Fruit fly (Drosophila melanogaster) whole organism, prepupa: ENCODE results near the gene CG16727.

ENCODE experiments used
- Blimp-1 ChIP-seq: fragments of 200-800 bp; sonication (Bioruptor generic); optimal IDR thresholded peaks from 3 replicates; lab custom pipeline; 2017; ENCODE audit warnings: missing biosample characterization, missing genetic modification characterization, mild to moderate bottlenecking, moderate library complexity, missing genetic modification reagents
- CG11294 ChIP-seq: fragments of 200-800 bp; sonication (Bioruptor generic); IDR thresholded peaks from 2 replicates; pipeline ENCODE4 v1.3.6; 2022; ENCODE audit warnings: missing biosample characterization, missing genetic modification characterization
- CG11762 ChIP-seq: fragments of 200-800 bp; sonication (Bioruptor generic); optimal IDR thresholded peaks from 3 replicates; lab custom pipeline; 2016; ENCODE audit warnings: missing biosample characterization, missing genetic modification characterization; ENCODE audit not compliant: insufficient read depth
- CG15336 ChIP-seq: fragments of 200-800 bp; sonication (Bioruptor generic); IDR thresholded peaks from 2 replicates; pipeline ENCODE4 v1.3.6; 2022; ENCODE audit warnings: missing biosample characterization, missing genetic modification characterization
- CG16779 ChIP-seq: fragments of 200-800 bp; sonication (Bioruptor generic); optimal IDR thresholded peaks from 3 replicates; lab custom pipeline; 2017; ENCODE audit warnings: missing biosample characterization, mild to moderate bottlenecking, missing genetic modification characterization
- CG31627 ChIP-seq: fragments of 200-800 bp; sonication (Bioruptor generic); optimal IDR thresholded peaks from 3 replicates; lab custom pipeline; 2016; ENCODE audit warnings: missing biosample characterization, missing genetic modification characterization
- CG34406 ChIP-seq: fragments of 200-800 bp; sonication (Bioruptor generic); optimal IDR thresholded peaks from 3 replicates; lab custom pipeline; 2016; ENCODE audit warnings: missing biosample characterization, missing genetic modification characterization
- CG3919 ChIP-seq: fragments of 200-800 bp; sonication (Bioruptor generic); optimal IDR thresholded peaks from 3 replicates; lab custom pipeline; 2016; ENCODE audit warnings: missing biosample characterization, missing genetic modification characterization
- CG4318 ChIP-seq: fragments of 200-800 bp; sonication (Bioruptor generic); optimal IDR thresholded peaks from 3 replicates; lab custom pipeline; 2017; ENCODE audit warnings: missing biosample characterization, mild to moderate bottlenecking, missing genetic modification characterization
- CG6163 ChIP-seq: fragments of 200-800 bp; sonication (Bioruptor generic); IDR thresholded peaks from 3 replicates; pipeline ENCODE4 v1.3.6; 2022; ENCODE audit warnings: missing biosample characterization, missing genetic modification characterization
- CG6792 ChIP-seq: fragments of 200-800 bp; sonication (Bioruptor generic); optimal IDR thresholded peaks from 3 replicates; lab custom pipeline; 2016; ENCODE audit warnings: missing biosample characterization, missing genetic modification characterization
- CG6808 ChIP-seq: fragments of 200-800 bp; sonication (Bioruptor generic); optimal IDR thresholded peaks from 3 replicates; lab custom pipeline; 2017; ENCODE audit warnings: missing biosample characterization, missing genetic modification characterization, mild to moderate bottlenecking, moderate library complexity, missing genetic modification reagents
- CG6854 ChIP-seq: fragments of 200-800 bp; sonication (Bioruptor generic); optimal IDR thresholded peaks from 2 replicates; lab custom pipeline; 2017; ENCODE audit warnings: missing biosample characterization, mild to moderate bottlenecking, missing genetic modification characterization
- CG7368 ChIP-seq: fragments of 200-800 bp; sonication (Bioruptor generic); optimal IDR thresholded peaks from 3 replicates; lab custom pipeline; 2016; ENCODE audit warnings: missing biosample characterization, missing genetic modification characterization
- CG8119 ChIP-seq: fragments of 200-800 bp; sonication (Bioruptor generic); IDR thresholded peaks from 3 replicates; pipeline ENCODE4 v1.3.6; 2022; ENCODE audit warnings: missing biosample characterization, missing genetic modification characterization
- CG8319 ChIP-seq: fragments of 200-800 bp; sonication (Bioruptor generic); optimal IDR thresholded peaks from 3 replicates; lab custom pipeline; 2016; ENCODE audit warnings: missing biosample characterization, missing genetic modification characterization
- CG8632 ChIP-seq: fragments of 200-800 bp; sonication (Bioruptor generic); optimal IDR thresholded peaks from 3 replicates; lab custom pipeline; 2016; ENCODE audit warnings: missing biosample characterization, missing genetic modification characterization
- Eip75B ChIP-seq: fragments of 200-800 bp; sonication (Bioruptor generic); optimal IDR thresholded peaks from 3 replicates; lab custom pipeline; 2016; ENCODE audit warnings: missing biosample characterization, missing genetic modification characterization
- Eip78C ChIP-seq: fragments of 200-800 bp; sonication (Bioruptor generic); peaks from one replicate; lab custom pipeline; 2016; ENCODE audit warnings: missing biosample characterization, missing genetic modification characterization
- Eip93F ChIP-seq: fragments of 200-800 bp; sonication (Bioruptor generic); optimal IDR thresholded peaks from 2 replicates; lab custom pipeline; 2016; ENCODE audit warnings: missing biosample characterization, mild to moderate bottlenecking, missing genetic modification characterization
- Ets96B ChIP-seq: fragments of 200-800 bp; optimal IDR thresholded peaks from 2 replicates; lab custom pipeline; 2019; ENCODE audit warnings: missing biosample characterization, mild to moderate bottlenecking, missing genetic modification characterization, moderate library complexity
- Gug ChIP-seq: fragments of 200-800 bp; sonication (Bioruptor generic); IDR thresholded peaks from 2 replicates; pipeline ENCODE4 v1.3.6; 2022; ENCODE audit warnings: missing biosample characterization, missing genetic modification characterization
- Hr38 ChIP-seq: sonication (Bioruptor generic); optimal IDR thresholded peaks from 2 replicates; lab custom pipeline; 2016; ENCODE audit warnings: missing biosample characterization, missing genetic modification characterization
- Met ChIP-seq: fragments of 200-800 bp; sonication (Bioruptor generic); optimal IDR thresholded peaks from 3 replicates; lab custom pipeline; 2016; ENCODE audit warnings: missing biosample characterization, missing genetic modification characterization
- Smox ChIP-seq: fragments of 200-800 bp; sonication (Bioruptor generic); optimal IDR thresholded peaks from 3 replicates; lab custom pipeline; 2016; ENCODE audit warnings: missing biosample characterization, missing genetic modification characterization
- Sox102F ChIP-seq: fragments of 200-800 bp; sonication (Bioruptor generic); optimal IDR thresholded peaks from 2 replicates; lab custom pipeline; 2016; ENCODE audit warnings: missing biosample characterization, mild to moderate bottlenecking, missing genetic modification characterization
- Sox14 ChIP-seq: fragments of 200-800 bp; sonication (Bioruptor generic); optimal IDR thresholded peaks from 3 replicates; lab custom pipeline; 2016; ENCODE audit warnings: missing biosample characterization, missing genetic modification characterization
- achi ChIP-seq: fragments of 200-800 bp; sonication (Bioruptor generic); optimal IDR thresholded peaks from 3 replicates; lab custom pipeline; 2016; ENCODE audit warnings: missing biosample characterization, missing genetic modification characterization
- cyc ChIP-seq: fragments of 200-800 bp; sonication (Bioruptor generic); optimal IDR thresholded peaks from 3 replicates; lab custom pipeline; 2016; ENCODE audit warnings: missing biosample characterization, missing genetic modification characterization
- dac ChIP-seq: fragments of 200-800 bp; sonication (Bioruptor generic); optimal IDR thresholded peaks from 2 replicates; lab custom pipeline; 2017; ENCODE audit warnings: missing biosample characterization, mild to moderate bottlenecking, missing genetic modification characterization
- dsx ChIP-seq: fragments of 200-800 bp; optimal IDR thresholded peaks from 3 replicates; lab custom pipeline; 2019; ENCODE audit warnings: missing biosample characterization, mild to moderate bottlenecking, missing genetic modification characterization, moderate library complexity; ENCODE audit not compliant: poor library complexity, severe bottlenecking
- eg ChIP-seq: fragments of 200-800 bp; sonication (Bioruptor generic); IDR thresholded peaks from 3 replicates; pipeline ENCODE4 v1.3.6; 2022; ENCODE audit warnings: missing biosample characterization, missing genetic modification characterization
- esn ChIP-seq: fragments of 200-800 bp; sonication (Bioruptor generic); optimal IDR thresholded peaks from 2 replicates; lab custom pipeline; 2016; ENCODE audit warnings: missing biosample characterization, mild to moderate bottlenecking, missing genetic modification characterization, moderate library complexity
- fd85E ChIP-seq: fragments of 200-800 bp; sonication (Bioruptor generic); optimal IDR thresholded peaks from 3 replicates; lab custom pipeline; 2016; ENCODE audit warnings: missing biosample characterization, missing genetic modification characterization
- fkh ChIP-seq: fragments of 200-800 bp; sonication (Bioruptor generic); optimal IDR thresholded peaks from 3 replicates; lab custom pipeline; 2017; ENCODE audit warnings: missing biosample characterization, mild to moderate bottlenecking, missing genetic modification characterization, moderate library complexity
- net ChIP-seq: fragments of 200-800 bp; sonication (Bioruptor generic); optimal IDR thresholded peaks from 3 replicates; lab custom pipeline; 2016; ENCODE audit warnings: missing biosample characterization, missing genetic modification characterization
- pdm3 ChIP-seq: fragments of 200-800 bp; sonication (Bioruptor generic); optimal IDR thresholded peaks from 3 replicates; lab custom pipeline; 2016; ENCODE audit warnings: missing biosample characterization, missing genetic modification characterization
- salr ChIP-seq, 2 experiments: fragments of 200-800 bp; sonication (Bioruptor generic); optimal IDR thresholded peaks; 3 replicates each; lab custom pipeline; 2016 to 2018; ENCODE audit warnings: missing biosample characterization in 2 of 2, missing genetic modification characterization in 2 of 2, mild to moderate bottlenecking in 1 of 2
- spab ChIP-seq: fragments of 200-800 bp; sonication (Bioruptor generic); optimal IDR thresholded peaks from 2 replicates; lab custom pipeline; 2017; ENCODE audit warnings: missing biosample characterization, mild to moderate bottlenecking, missing genetic modification characterization, missing genetic modification reagents
- ss ChIP-seq, 2 experiments: fragments of 200-800 bp; sonication (Bioruptor generic); optimal IDR thresholded peaks; 2 replicates in 1 of 2; 3 replicates in 1 of 2; lab custom pipeline; 2017 to 2018; ENCODE audit warnings: mild to moderate bottlenecking in 2 of 2, missing biosample characterization in 2 of 2, missing genetic modification characterization in 2 of 2, moderate library complexity in 1 of 2
- svp ChIP-seq: fragments of 200-800 bp; sonication (Bioruptor generic); peaks from one replicate; lab custom pipeline; 2016; ENCODE audit warnings: missing biosample characterization, missing genetic modification characterization
- topi ChIP-seq: fragments of 200-800 bp; sonication (Bioruptor generic); optimal IDR thresholded peaks from 3 replicates; lab custom pipeline; 2016; ENCODE audit warnings: missing biosample characterization, missing genetic modification characterization
- vri ChIP-seq: fragments of 200-800 bp; sonication (Bioruptor generic); optimal IDR thresholded peaks from 3 replicates; lab custom pipeline; 2016; ENCODE audit warnings: missing biosample characterization, mild to moderate bottlenecking, missing genetic modification characterization

The CG16727 gene

dm6 chr3R:19584818-19585217, 28.4 kb upstream of the CG16727 start:
- TF ChIP-seq net (GFP tag; lab: Kevin White, UChicago) (peak; percentile 30), Blimp-1 (GFP tag; lab: Kevin White, UChicago) (peak; percentile 21), Ets96B (no peak), Sox14 (GFP tag; lab: Kevin White, UChicago) (no peak), Gug (GFP tag; lab: Robert Waterston, UW) (no peak), Smox (GFP tag; lab: Kevin White, UChicago) (peak; percentile 14), CG3919 (peak; percentile 26), esn (GFP tag; lab: Kevin White, UChicago) (peak; percentile 36), CG6854 (GFP tag; lab: Kevin White, UChicago) (peak; percentile 4), dac (no peak), CG11294 (GFP tag; lab: Robert Waterston, UW) (no peak), achi (no peak), ss (GFP tag; optimal IDR thresholded peaks at IDR 0.05; lab: Kevin White, UChicago) (no peak), Eip75B (GFP tag; lab: Kevin White, UChicago) (no peak), cyc (no peak), Met (GFP tag; lab: Kevin White, UChicago) (peak; percentile 31), topi (peak; percentile 18), svp (GFP tag; lab: Kevin White, UChicago) (peak; percentile 43), CG4318 (GFP tag; lab: Kevin White, UChicago) (no peak), eg (GFP tag; lab: Robert Waterston, UW) (no peak), spab (GFP tag; lab: Kevin White, UChicago) (peak; percentile 10), salr (GFP tag; optimal IDR thresholded peaks at IDR 0.05; lab: Kevin White, UChicago) (no peak), dsx (GFP tag; lab: Kevin White, UChicago) (no peak), CG6163 (GFP tag; lab: Robert Waterston, UW) (no peak; the same call in 2 of the 3 replicates), vri (GFP tag; lab: Kevin White, UChicago) (peak; percentile 29), CG31627 (GFP tag; lab: Kevin White, UChicago) (no peak), CG8319 (no peak), CG7368 (peak; percentile 24), CG6808 (GFP tag; lab: Kevin White, UChicago) (peak; percentile 16), CG11762 (no peak), pdm3 (GFP tag; lab: Kevin White, UChicago) (peak; percentile 4), CG6792 (GFP tag; lab: Kevin White, UChicago) (no peak), Hr38 (GFP tag; lab: Kevin White, UChicago) (no peak), CG15336 (GFP tag; lab: Robert Waterston, UW) (no peak), fd85E (GFP tag; lab: Kevin White, UChicago) (no peak), CG34406 (peak; percentile 32), CG8632 (GFP tag; lab: Kevin White, UChicago) (peak; percentile 1), fkh (GFP tag; lab: Kevin White, UChicago) (peak; percentile 99), CG8119 (GFP tag; lab: Robert Waterston, UW) (no peak), Eip93F (GFP tag; lab: Kevin White, UChicago) (no peak)
- TF ChIP-seq, all 60 proteins: peak for 17

dm6 chr3R:19586319-19586718, 26.9 kb upstream of the CG16727 start:
- no peak for TF ChIP-seq Eip78C
- TF ChIP-seq CG16779, result no peak
- no peak for TF ChIP-seq eg (GFP tag; lab: Robert Waterston, UW)
- no peak for TF ChIP-seq CG34406
- TF ChIP-seq Sox14 (GFP tag; lab: Kevin White, UChicago), result no peak
- TF ChIP-seq CG15336 (GFP tag; lab: Robert Waterston, UW), result no peak
- no peak for TF ChIP-seq achi
- TF ChIP-seq esn (GFP tag; lab: Kevin White, UChicago), result no peak
- TF ChIP-seq Sox102F (GFP tag; lab: Kevin White, UChicago), result no peak
- no peak for TF ChIP-seq CG8632 (GFP tag; lab: Kevin White, UChicago)
- TF ChIP-seq Met (GFP tag; lab: Kevin White, UChicago), result no peak
- TF ChIP-seq spab (GFP tag; lab: Kevin White, UChicago), result no peak
- TF ChIP-seq, all 60 proteins: peak for 0
